Worm (Caenorhabditis elegans) whole organism, L2 larva: ENCODE measurements around the gene djr-1.2.

Experiments
- R02D3.7 ChIP-seq: fragments of 150-350 bp; optimal IDR thresholded peaks from 2 replicates; lab custom pipeline; 2014; ENCODE audit warnings: missing biosample characterization, missing genetic modification characterization
- Y55F3AM.14 ChIP-seq: fragments of 200-800 bp; sonication (Bioruptor generic); optimal IDR thresholded peaks from 2 replicates; lab custom pipeline; 2018; ENCODE audit warnings: mild to moderate bottlenecking, missing genetic modification characterization, missing compliant biosample characterization
- ZK546.5 ChIP-seq: sonication (generic microtip); optimal IDR thresholded peaks from 2 replicates; lab custom pipeline; 2017; ENCODE audit warnings: missing biosample characterization, missing genetic modification characterization
- alr-1 ChIP-seq: fragments of 150-350 bp; optimal IDR thresholded peaks from 2 replicates; lab custom pipeline; 2014; ENCODE audit warnings: missing biosample characterization, missing genetic modification characterization
- aly-2 ChIP-seq: fragments of 150-350 bp; optimal IDR thresholded peaks from 2 replicates; lab custom pipeline; 2014; ENCODE audit warnings: missing biosample characterization, missing genetic modification characterization
- blmp-1 ChIP-seq: sonication (generic microtip); optimal IDR thresholded peaks from 2 replicates; lab custom pipeline; 2017; ENCODE audit warnings: missing genetic modification characterization, mild to moderate bottlenecking, missing compliant biosample characterization, antibody characterized with exemption, moderate library complexity; ENCODE audit not compliant: insufficient read depth
- ceh-16 ChIP-seq: fragments of 150-350 bp; optimal IDR thresholded peaks from 2 replicates; lab custom pipeline; 2014; ENCODE audit warnings: missing biosample characterization, missing genetic modification characterization
- ceh-82 ChIP-seq: fragments of 150-350 bp; optimal IDR thresholded peaks from 2 replicates; lab custom pipeline; 2014; ENCODE audit warnings: missing biosample characterization, missing genetic modification characterization
- crh-2 ChIP-seq: sonication (generic microtip); optimal IDR thresholded peaks from 2 replicates; lab custom pipeline; 2017; ENCODE audit warnings: missing biosample characterization, missing genetic modification characterization
- dmd-4 ChIP-seq: sonication (generic microtip); optimal IDR thresholded peaks from 2 replicates; lab custom pipeline; 2017; ENCODE audit warnings: missing biosample characterization, missing genetic modification characterization
- egl-27 ChIP-seq: sonication (generic microtip); optimal IDR thresholded peaks from 3 replicates; lab custom pipeline; 2017; ENCODE audit warnings: missing biosample characterization, missing genetic modification reagents, missing genetic modification characterization
- elt-1 ChIP-seq: fragments of 150-350 bp; optimal IDR thresholded peaks from 2 replicates; lab custom pipeline; 2014; ENCODE audit warnings: missing biosample characterization, missing genetic modification characterization
- fos-1 ChIP-seq: fragments of 150-350 bp; optimal IDR thresholded peaks from 2 replicates; lab custom pipeline; 2014; ENCODE audit warnings: missing biosample characterization, missing genetic modification characterization
- gmeb-1 ChIP-seq: fragments of 150-350 bp; optimal IDR thresholded peaks from 2 replicates; lab custom pipeline; 2014; ENCODE audit warnings: missing biosample characterization, missing genetic modification characterization
- lin-13 ChIP-seq: fragments of 150-350 bp; optimal IDR thresholded peaks from 2 replicates; lab custom pipeline; 2014; ENCODE audit warnings: missing biosample characterization, missing genetic modification reagents, missing genetic modification characterization
- mab-5 ChIP-seq: fragments of 150-350 bp; optimal IDR thresholded peaks from 2 replicates; lab custom pipeline; 2014; ENCODE audit warnings: missing biosample characterization, missing genetic modification characterization
- mdl-1 ChIP-seq, 2 experiments: fragments of 150-350 bp in 1 of 2; sonication (generic microtip) in 1 of 2; optimal IDR thresholded peaks; 2 replicates each; lab custom pipeline; 2017; ENCODE audit warnings: missing biosample characterization in 2 of 2, missing genetic modification characterization in 2 of 2
- nhr-10 ChIP-seq: sonication (generic microtip); optimal IDR thresholded peaks from 2 replicates; lab custom pipeline; 2017; ENCODE audit warnings: missing biosample characterization, missing genetic modification characterization
- nhr-11 ChIP-seq: fragments of 150-350 bp; optimal IDR thresholded peaks from 2 replicates; lab custom pipeline; 2014; ENCODE audit warnings: missing biosample characterization, missing genetic modification characterization
- nhr-12 ChIP-seq: fragments of 150-350 bp; optimal IDR thresholded peaks from 2 replicates; lab custom pipeline; 2014; ENCODE audit warnings: missing biosample characterization, missing genetic modification characterization
- nhr-129 ChIP-seq: fragments of 150-350 bp; optimal IDR thresholded peaks from 2 replicates; lab custom pipeline; 2014; ENCODE audit warnings: missing biosample characterization, missing genetic modification characterization
- nhr-21 ChIP-seq: fragments of 150-350 bp; optimal IDR thresholded peaks from 2 replicates; lab custom pipeline; 2014; ENCODE audit warnings: missing biosample characterization, missing genetic modification characterization
- nhr-23 ChIP-seq: fragments of 150-350 bp; optimal IDR thresholded peaks from 2 replicates; lab custom pipeline; 2014; ENCODE audit warnings: missing biosample characterization, missing genetic modification reagents, missing genetic modification characterization
- nhr-237 ChIP-seq: fragments of 150-350 bp; optimal IDR thresholded peaks from 2 replicates; lab custom pipeline; 2014; ENCODE audit warnings: missing biosample characterization, missing genetic modification characterization
- nhr-25 ChIP-seq: fragments of 150-350 bp; sonication (generic microtip); optimal IDR thresholded peaks from 3 replicates; lab custom pipeline; 2014; ENCODE audit warnings: missing biosample characterization, missing genetic modification characterization
- nhr-77 ChIP-seq: fragments of 150-350 bp; optimal IDR thresholded peaks from 2 replicates; lab custom pipeline; 2014; ENCODE audit warnings: missing biosample characterization, missing genetic modification characterization
- peb-1 ChIP-seq: fragments of 150-350 bp; optimal IDR thresholded peaks from 2 replicates; lab custom pipeline; 2014; ENCODE audit warnings: missing biosample characterization, missing genetic modification characterization
- sem-4 ChIP-seq: fragments of 150-350 bp; optimal IDR thresholded peaks from 2 replicates; lab custom pipeline; 2014; ENCODE audit warnings: missing biosample characterization, missing genetic modification reagents, missing genetic modification characterization
- sma-3 ChIP-seq: sonication (generic microtip); optimal IDR thresholded peaks from 2 replicates; lab custom pipeline; 2016; ENCODE audit warnings: missing genetic modification reagents, missing genetic modification characterization, missing compliant biosample characterization
- sma-9 ChIP-seq, 2 experiments: fragments of 150-350 bp in 1 of 2; sonication (generic microtip) in 1 of 2; optimal IDR thresholded peaks; 2 replicates each; lab custom pipeline; 2014 to 2016; ENCODE audit warnings: missing genetic modification characterization in 2 of 2, mild to moderate bottlenecking in 1 of 2, missing biosample characterization in 1 of 2, missing compliant biosample characterization in 1 of 2, missing genetic modification reagents in 1 of 2, moderate library complexity in 1 of 2
- unc-39 ChIP-seq: fragments of 150-350 bp; optimal IDR thresholded peaks from 2 replicates; lab custom pipeline; 2014; ENCODE audit warnings: missing biosample characterization, missing genetic modification characterization
- unc-62 ChIP-seq: fragments of 150-350 bp; optimal IDR thresholded peaks from 2 replicates; lab custom pipeline; 2014; ENCODE audit warnings: missing biosample characterization, missing genetic modification reagents, missing genetic modification characterization
- zag-1 ChIP-seq: fragments of 150-350 bp; optimal IDR thresholded peaks from 2 replicates; lab custom pipeline; 2014; ENCODE audit warnings: missing biosample characterization, missing genetic modification characterization
- ztf-1 ChIP-seq: fragments of 200-800 bp; sonication (Bioruptor generic); conservative IDR thresholded peaks from 2 replicates; pipeline ENCODE4 v1.3.6; 2022; ENCODE audit warnings: missing genetic modification characterization, missing compliant biosample characterization
- ztf-4 ChIP-seq: fragments of 150-350 bp; optimal IDR thresholded peaks from 2 replicates; lab custom pipeline; 2014; ENCODE audit warnings: missing biosample characterization, missing genetic modification characterization

The djr-1.2 gene

ce11 chrV:4021776-4022175, 33.1 kb downstream of the djr-1.2 start, which contains the start of gene K09D9.14:
Gene K09D9.14 (minus strand): TSS chrV:4021876.
- TF ChIP-seq nhr-12 (tag; lab: Kevin White, UChicago) = no peak
- no peak for TF ChIP-seq fos-1 (tag; lab: Kevin White, UChicago)
- TF ChIP-seq ztf-1 (GFP tag; lab: Robert Waterston, UW) = no peak
- no peak for TF ChIP-seq zag-1 (tag; lab: Kevin White, UChicago)
- no peak for TF ChIP-seq ztf-4 (tag; lab: Kevin White, UChicago)
- TF ChIP-seq unc-62 (GFP tag; lab: Kevin White, UChicago) = no peak

- TF ChIP-seq ztf-1 (GFP tag; lab: Robert Waterston, UW) (no peak), ceh-82 (tag; lab: Kevin White, UChicago) (no peak), Y55F3AM.14 (GFP tag; lab: Kevin White, UChicago) (no peak), nhr-129 (tag; lab: Kevin White, UChicago) (no peak), nhr-12 (tag; lab: Kevin White, UChicago) (no peak)
These were observed 35.7 kb downstream of the djr-1.2 start, which contains the start of gene K09D9.3 for ce11 chrV:4019188-4019587. Gene K09D9.3 (plus strand): TSS chrV:4019488.

ce11 chrV:4018591-4018990, 36.3 kb downstream of the djr-1.2 start:
- TF ChIP-seq nhr-77 (tag; lab: Kevin White, UChicago) (no peak), dmd-4 (tag; lab: Kevin White, UChicago) (no peak), crh-2 (no peak), nhr-12 (tag; lab: Kevin White, UChicago) (no peak), sma-9 (GFP tag; optimal IDR thresholded peaks at IDR 0.05; lab: Kevin White, UChicago) (no peak), sma-9 (tag; optimal IDR thresholded peaks at IDR 0.05; lab: Kevin White, UChicago) (no peak), alr-1 (tag; lab: Kevin White, UChicago) (no peak), ztf-4 (tag; lab: Kevin White, UChicago) (no peak), ZK546.5 (no peak), mdl-1 (tag; optimal IDR thresholded peaks at IDR 0.05; lab: Kevin White, UChicago) (no peak), nhr-23 (tag; lab: Kevin White, UChicago) (no peak), ceh-82 (tag; lab: Kevin White, UChicago) (no peak), ztf-1 (GFP tag; lab: Robert Waterston, UW) (no peak), lin-13 (GFP tag; lab: Kevin White, UChicago) (no peak), unc-62 (GFP tag; lab: Kevin White, UChicago) (no peak), nhr-21 (no peak), nhr-11 (tag; lab: Kevin White, UChicago) (no peak), nhr-25 (tag; lab: Kevin White, UChicago) (no peak), elt-1 (no peak)

- no peak for TF ChIP-seq nhr-10 (tag; lab: Kevin White, UChicago)
- TF ChIP-seq nhr-237 (tag; lab: Kevin White, UChicago) = no peak
- TF ChIP-seq mab-5 = no peak
- TF ChIP-seq blmp-1 (tag; lab: Kevin White, UChicago) = no peak
- TF ChIP-seq sem-4 = no peak
- no peak for TF ChIP-seq unc-39 (tag; lab: Kevin White, UChicago)
- TF ChIP-seq lin-13 (GFP tag; lab: Kevin White, UChicago) = no peak
- no peak for TF ChIP-seq unc-62 (GFP tag; lab: Kevin White, UChicago)
- TF ChIP-seq fos-1 (tag; lab: Kevin White, UChicago) = no peak
- no peak for TF ChIP-seq egl-27 (tag; lab: Kevin White, UChicago)
- TF ChIP-seq, all 48 proteins: peak for 0
These were observed 38.1 kb downstream of the djr-1.2 start, which contains the start of gene srw-89 for ce11 chrV:4016780-4017179. Gene srw-89 (plus strand): TSS chrV:4017080.

- TF ChIP-seq aly-2 (no peak), mdl-1 (tag; optimal IDR thresholded peaks at IDR 0.05; lab: Kevin White, UChicago) (no peak), nhr-21 (no peak), sma-3 (GFP tag; lab: Kevin White, UChicago) (no peak), crh-2 (no peak), lin-13 (GFP tag; lab: Kevin White, UChicago) (no peak), unc-39 (tag; lab: Kevin White, UChicago) (no peak), peb-1 (tag; lab: Kevin White, UChicago) (no peak), ceh-16 (tag; lab: Kevin White, UChicago) (no peak), R02D3.7 (tag; lab: Kevin White, UChicago) (no peak), blmp-1 (tag; lab: Kevin White, UChicago) (no peak), fos-1 (tag; lab: Kevin White, UChicago) (no peak), gmeb-1 (no peak)
These were observed 44.8 kb downstream of the djr-1.2 start, which contains the start of gene srh-4 for ce11 chrV:4010170-4010569. Gene srh-4 (plus strand): TSS chrV:4010470.
